Fruit fly (Drosophila melanogaster) S2 (cell line): ENCODE results near the gene CG43059.

ENCODE experiments used
- CG8478 ChIP-seq: fragments of >200 bp; optimal IDR thresholded peaks from 2 replicates; lab custom pipeline; 2018
- CTCF ChIP-seq, 2 experiments: fragments of >200 bp; optimal IDR thresholded peaks; 2 replicates each; lab custom pipeline; 2018

- TF ChIP-seq CG8478 (lab: Kevin White, UChicago): no peak
- no peak for TF ChIP-seq CTCF (optimal IDR thresholded peaks at IDR 0.05; lab: Kevin White, UChicago)
These were observed 6.8 kb upstream of the CG43059 start, which contains the start of gene CG34461 for dm6 chr3L:8325559-8325958.
